Worm (Caenorhabditis elegans) whole organism, L1 larva: ENCODE data around the gene clc-9.

Experiments used
- Y116A8C.19 ChIP-seq: sonication (generic microtip); optimal IDR thresholded peaks from 2 replicates; lab custom pipeline; 2016; ENCODE audit warnings: missing compliant biosample characterization, missing genetic modification characterization, borderline replicate concordance
- aha-1 ChIP-seq: fragments of 150-350 bp; optimal IDR thresholded peaks from 2 replicates; lab custom pipeline; 2014; ENCODE audit warnings: missing biosample characterization, missing genetic modification characterization
- blmp-1 ChIP-seq: fragments of 150-350 bp; optimal IDR thresholded peaks from 2 replicates; lab custom pipeline; 2014; ENCODE audit warnings: missing biosample characterization, missing genetic modification characterization
- ceh-63 ChIP-seq: fragments of 200-800 bp; sonication (Bioruptor generic); optimal IDR thresholded peaks from 2 replicates; lab custom pipeline; 2018; ENCODE audit warnings: mild to moderate bottlenecking, missing genetic modification characterization, missing compliant biosample characterization
- ceh-8 ChIP-seq: fragments of 200-800 bp; sonication (Bioruptor generic); optimal IDR thresholded peaks from 2 replicates; lab custom pipeline; 2018; ENCODE audit warnings: mild to moderate bottlenecking, missing genetic modification characterization, moderate library complexity, missing compliant biosample characterization
- ceh-82 ChIP-seq, 3 experiments: fragments of 150-350 bp in 1 of 3; sonication (generic microtip) in 2 of 3; optimal IDR thresholded peaks; 2 replicates each; lab custom pipeline; 2014 to 2017; ENCODE audit warnings: missing biosample characterization in 3 of 3, missing genetic modification characterization in 3 of 3
- ceh-88 ChIP-seq: fragments of 200-800 bp; sonication (Bioruptor generic); IDR thresholded peaks from 2 replicates; pipeline ENCODE4 v1.3.6; 2022; ENCODE audit warnings: missing genetic modification characterization, missing compliant biosample characterization
- ceh-90 ChIP-seq: sonication (generic microtip); optimal IDR thresholded peaks from 2 replicates; lab custom pipeline; 2016; ENCODE audit warnings: missing genetic modification characterization, missing compliant biosample characterization
- ces-1 ChIP-seq: fragments of 150-350 bp; optimal IDR thresholded peaks from 2 replicates; lab custom pipeline; 2014; ENCODE audit warnings: missing biosample characterization, missing genetic modification reagents, missing genetic modification characterization
- dsc-1 ChIP-seq: sonication (generic microtip); optimal IDR thresholded peaks from 2 replicates; lab custom pipeline; 2016; ENCODE audit warnings: mild to moderate bottlenecking, missing genetic modification characterization, missing compliant biosample characterization
- efl-1 ChIP-seq, 4 experiments: fragments of 150-350 bp; optimal IDR thresholded peaks in 3 of 4; peaks in 1 of 4; 1 replicate in 1 of 4; 2 replicates in 3 of 4; lab custom pipeline; 2014; ENCODE audit warnings: missing biosample characterization in 2 of 4, missing genetic modification characterization in 2 of 4, missing genetic modification reagents in 2 of 4
- egl-13 ChIP-seq: sonication (generic microtip); optimal IDR thresholded peaks from 2 replicates; lab custom pipeline; 2016; ENCODE audit warnings: missing genotype, missing genetic modification reagents, missing genetic modification characterization, missing compliant biosample characterization
- egl-27 ChIP-seq, 2 experiments: fragments of 150-350 bp in 1 of 2; sonication (generic microtip); optimal IDR thresholded peaks; 3 replicates each; lab custom pipeline; 2017 to 2018; ENCODE audit warnings: missing biosample characterization in 2 of 2, missing genetic modification characterization in 2 of 2, missing genetic modification reagents in 2 of 2
- elt-3 ChIP-seq, 6 experiments: fragments of 150-350 bp in 1 of 6; sonication (generic microtip); optimal IDR thresholded peaks; 2 replicates each; lab custom pipeline; 2017 to 2018; ENCODE audit warnings: missing biosample characterization in 6 of 6, missing genetic modification characterization in 6 of 6, inconsistent platforms in 1 of 6
- ets-5 ChIP-seq: fragments of 200-800 bp; sonication (Bioruptor generic); IDR thresholded peaks from 2 replicates; pipeline ENCODE4 v1.3.6; 2022; ENCODE audit warnings: missing genetic modification characterization, missing compliant biosample characterization
- fos-1 ChIP-seq: fragments of 150-350 bp; optimal IDR thresholded peaks from 2 replicates; lab custom pipeline; 2014; ENCODE audit warnings: missing biosample characterization, missing genetic modification characterization
- hlh-4 ChIP-seq: sonication (generic microtip); optimal IDR thresholded peaks from 2 replicates; lab custom pipeline; 2016; ENCODE audit warnings: mild to moderate bottlenecking, missing genetic modification characterization, missing compliant biosample characterization
- irx-1 ChIP-seq: sonication (generic microtip); optimal IDR thresholded peaks from 2 replicates; lab custom pipeline; 2016; ENCODE audit warnings: missing genetic modification characterization, missing compliant biosample characterization
- lin-14 ChIP-seq: fragments of 200-800 bp; sonication (Bioruptor generic); optimal IDR thresholded peaks from 2 replicates; lab custom pipeline; 2018; ENCODE audit warnings: mild to moderate bottlenecking, missing genetic modification characterization, moderate library complexity, missing compliant biosample characterization
- lin-15B ChIP-seq: fragments of 150-350 bp; sonication (generic microtip); optimal IDR thresholded peaks from 3 replicates; lab custom pipeline; 2014; ENCODE audit warnings: missing biosample characterization, missing genetic modification characterization
- lin-35 ChIP-seq, 2 experiments: fragments of 150-350 bp; optimal IDR thresholded peaks; 2 replicates each; lab custom pipeline; 2014; ENCODE audit warnings: missing biosample characterization in 2 of 2, missing genetic modification characterization in 2 of 2, missing genetic modification reagents in 2 of 2
- lin-39 ChIP-seq: fragments of 150-350 bp; optimal IDR thresholded peaks from 2 replicates; lab custom pipeline; 2014; ENCODE audit warnings: missing biosample characterization, missing genetic modification reagents, missing genetic modification characterization
- lsy-2 ChIP-seq, 2 experiments: fragments of 150-350 bp; optimal IDR thresholded peaks; 2 replicates each; lab custom pipeline; 2014; ENCODE audit warnings: missing biosample characterization in 2 of 2, missing genetic modification characterization in 2 of 2
- mdl-1 ChIP-seq, 2 experiments: fragments of 150-350 bp; optimal IDR thresholded peaks; 2 replicates each; lab custom pipeline; 2014 to 2017; ENCODE audit warnings: missing biosample characterization in 2 of 2, missing genetic modification characterization in 2 of 2, inconsistent platforms in 1 of 2
- mef-2 ChIP-seq: fragments of 150-350 bp; optimal IDR thresholded peaks from 2 replicates; lab custom pipeline; 2014; ENCODE audit warnings: missing biosample characterization, missing genetic modification characterization
- mep-1 ChIP-seq: fragments of 150-350 bp; optimal IDR thresholded peaks from 2 replicates; lab custom pipeline; 2014; ENCODE audit warnings: missing biosample characterization, missing genetic modification characterization
- nhr-19 ChIP-seq: fragments of 200-800 bp; sonication (Bioruptor generic); conservative IDR thresholded peaks from 2 replicates; pipeline ENCODE4 v1.3.6; 2022; ENCODE audit warnings: missing genetic modification characterization, missing compliant biosample characterization
- nhr-28 ChIP-seq: fragments of 150-350 bp; optimal IDR thresholded peaks from 2 replicates; lab custom pipeline; 2014; ENCODE audit warnings: missing biosample characterization, missing genetic modification characterization
- nhr-47 ChIP-seq: sonication (generic microtip); optimal IDR thresholded peaks from 2 replicates; lab custom pipeline; 2016; ENCODE audit warnings: mild to moderate bottlenecking, missing genetic modification characterization, moderate library complexity, missing compliant biosample characterization
- nhr-71 ChIP-seq: sonication (generic microtip); optimal IDR thresholded peaks from 2 replicates; lab custom pipeline; 2016; ENCODE audit warnings: mild to moderate bottlenecking, missing genetic modification characterization, moderate library complexity, missing compliant biosample characterization
- nhr-76 ChIP-seq: sonication (generic microtip); optimal IDR thresholded peaks from 2 replicates; lab custom pipeline; 2017; ENCODE audit warnings: missing biosample characterization, missing genetic modification characterization
- nhr-77 ChIP-seq: fragments of 150-350 bp; optimal IDR thresholded peaks from 2 replicates; lab custom pipeline; 2014; ENCODE audit warnings: missing biosample characterization, missing genetic modification characterization
- pag-3 ChIP-seq: sonication (generic microtip); optimal IDR thresholded peaks from 2 replicates; lab custom pipeline; 2017; ENCODE audit warnings: missing genetic modification characterization, mild to moderate bottlenecking, missing compliant biosample characterization, antibody characterized with exemption, borderline replicate concordance; ENCODE audit not compliant: insufficient read depth
- pqm-1 ChIP-seq: sonication (generic microtip); optimal IDR thresholded peaks from 3 replicates; lab custom pipeline; 2017; ENCODE audit warnings: missing biosample characterization, missing genetic modification characterization
- rnt-1 ChIP-seq: sonication (generic microtip); optimal IDR thresholded peaks from 2 replicates; lab custom pipeline; 2016; ENCODE audit warnings: mild to moderate bottlenecking, missing genetic modification characterization, moderate library complexity, missing compliant biosample characterization
- snpc-4 ChIP-seq: fragments of 150-350 bp; optimal IDR thresholded peaks from 2 replicates; lab custom pipeline; 2014; ENCODE audit warnings: missing biosample characterization, missing genetic modification characterization
- snu-23 ChIP-seq: sonication (generic microtip); optimal IDR thresholded peaks from 2 replicates; lab custom pipeline; 2016; ENCODE audit warnings: missing genetic modification characterization, missing compliant biosample characterization
- sox-4 ChIP-seq: sonication (generic microtip); optimal IDR thresholded peaks from 2 replicates; lab custom pipeline; 2016; ENCODE audit warnings: missing genetic modification characterization, missing compliant biosample characterization
- sptf-1 ChIP-seq: fragments of 150-350 bp; optimal IDR thresholded peaks from 2 replicates; lab custom pipeline; 2014; ENCODE audit warnings: missing biosample characterization, missing genetic modification characterization
- swsn-7 ChIP-seq: sonication (generic microtip); optimal IDR thresholded peaks from 2 replicates; lab custom pipeline; 2016; ENCODE audit warnings: missing genetic modification characterization, missing compliant biosample characterization
- unc-130 ChIP-seq: fragments of 150-350 bp; optimal IDR thresholded peaks from 2 replicates; lab custom pipeline; 2017; ENCODE audit warnings: missing biosample characterization, missing genetic modification characterization, inconsistent platforms
- unc-86 ChIP-seq: sonication (generic microtip); optimal IDR thresholded peaks from 2 replicates; lab custom pipeline; 2016; ENCODE audit warnings: missing genetic modification characterization, missing compliant biosample characterization
- vab-15 ChIP-seq: sonication (generic microtip); optimal IDR thresholded peaks from 2 replicates; lab custom pipeline; 2017; ENCODE audit warnings: missing genotype, mild to moderate bottlenecking, missing genetic modification characterization, missing compliant biosample characterization
- xbp-1 ChIP-seq: sonication (generic microtip); optimal IDR thresholded peaks from 2 replicates; lab custom pipeline; 2016; ENCODE audit warnings: missing genetic modification characterization, missing compliant biosample characterization
- ztf-11 ChIP-seq, 2 experiments: sonication (generic microtip); optimal IDR thresholded peaks; 2 replicates each; lab custom pipeline; 2016 to 2017; ENCODE audit warnings: missing genetic modification characterization in 2 of 2, missing biosample characterization in 1 of 2, missing compliant biosample characterization in 1 of 2

The clc-9 gene

ce11 chrIV:11063962-11064361 is 48.8 kb upstream of the clc-9 start, which contains the start of gene ttr-16 (continued):
- TF ChIP-seq egl-13 (tag; lab: Kevin White, UChicago) (no peak), Y116A8C.19 (tag; lab: Kevin White, UChicago) (no peak), hlh-4 (tag; lab: Kevin White, UChicago) (no peak), lsy-2 (tag; optimal IDR thresholded peaks at IDR 0.05; lab: Kevin White, UChicago) (peak in 1 of 2 experiments; percentile 52), ceh-88 (no peak), pag-3 (tag; lab: Kevin White, UChicago) (no peak), swsn-7 (tag; lab: Kevin White, UChicago) (peak; percentile 43), egl-27 (tag; optimal IDR thresholded peaks at IDR 0.05; lab: Kevin White, UChicago) (no peak), ceh-8 (GFP tag; lab: Kevin White, UChicago) (no peak), elt-3 (tag; optimal IDR thresholded peaks at IDR 0.05; lab: Kevin White, UChicago) (no peak), ets-5 (no peak), dsc-1 (tag; lab: Kevin White, UChicago) (no peak), fos-1 (no peak), mep-1 (tag; lab: Kevin White, UChicago) (no peak), blmp-1 (no peak), ztf-11 (tag; optimal IDR thresholded peaks at IDR 0.05; lab: Kevin White, UChicago) (no peak)

ce11 chrIV:11067003-11067402 is 45.7 kb upstream of the clc-9 start, which contains the start of gene ttr-17:
ttr-17 (minus strand) TSS chrIV:11067026.
- TF ChIP-seq lin-35 (GFP tag; optimal IDR thresholded peaks at IDR 0.05; lab: Kevin White, UChicago) (no peak), xbp-1 (tag; lab: Kevin White, UChicago) (no peak), ces-1 (GFP tag; lab: Kevin White, UChicago) (no peak), nhr-19 (GFP tag; lab: Robert Waterston, UW) (peak; percentile 36), nhr-28 (no peak), lin-39 (tag; lab: Kevin White, UChicago) (peak; percentile 50), unc-86 (tag; lab: Kevin White, UChicago) (no peak), ceh-82 (tag; optimal IDR thresholded peaks at IDR 0.05; lab: Kevin White, UChicago) (no peak), pqm-1 (tag; lab: Kevin White, UChicago) (no peak), mdl-1 (tag; optimal IDR thresholded peaks at IDR 0.05; lab: Kevin White, UChicago) (no peak), pag-3 (tag; lab: Kevin White, UChicago) (no peak), ets-5 (no peak), vab-15 (tag; lab: Kevin White, UChicago) (no peak), snpc-4 (no peak), snu-23 (peak; percentile 17), unc-130 (tag; lab: Kevin White, UChicago) (no peak), rnt-1 (tag; lab: Kevin White, UChicago) (peak; percentile 55), lin-14 (GFP tag; lab: Kevin White, UChicago) (peak; percentile 53), nhr-77 (no peak), ceh-90 (tag; lab: Kevin White, UChicago) (no peak), ceh-63 (no peak), mef-2 (tag; lab: Kevin White, UChicago) (no peak), lsy-2 (tag; optimal IDR thresholded peaks at IDR 0.05; lab: Kevin White, UChicago) (peak; percentile 12 to 45), lin-15B (tag; lab: Kevin White, UChicago) (no peak), efl-1 (optimal IDR thresholded peaks at IDR 0.05; lab: Kevin White, UChicago) (no peak), efl-1 (GFP tag; optimal IDR thresholded peaks at IDR 0.05 in 1 of 2; lab: Kevin White, UChicago) (no peak), ztf-11 (tag; optimal IDR thresholded peaks at IDR 0.05; lab: Kevin White, UChicago) (no peak), irx-1 (tag; lab: Kevin White, UChicago) (no peak), aha-1 (no peak), sptf-1 (tag; lab: Kevin White, UChicago) (no peak), nhr-47 (tag; lab: Kevin White, UChicago) (no peak), nhr-76 (tag; lab: Kevin White, UChicago) (no peak), nhr-71 (peak; percentile 58), egl-27 (tag; optimal IDR thresholded peaks at IDR 0.05; lab: Kevin White, UChicago) (no peak), elt-3 (tag; optimal IDR thresholded peaks at IDR 0.05; lab: Kevin White, UChicago) (no peak), sox-4 (tag; lab: Kevin White, UChicago) (no peak)
